Worm (Caenorhabditis elegans) whole organism, L1 larva: ENCODE measurements around the gene islo-1.

Experiments used
- F16B12.6 ChIP-seq: fragments of 150-350 bp; optimal IDR thresholded peaks from 2 replicates; lab custom pipeline; 2014; ENCODE audit warnings: missing biosample characterization, missing genetic modification characterization
- Y116A8C.19 ChIP-seq: sonication (generic microtip); optimal IDR thresholded peaks from 2 replicates; lab custom pipeline; 2016; ENCODE audit warnings: missing compliant biosample characterization, missing genetic modification characterization, borderline replicate concordance
- aha-1 ChIP-seq: fragments of 150-350 bp; optimal IDR thresholded peaks from 2 replicates; lab custom pipeline; 2014; ENCODE audit warnings: missing biosample characterization, missing genetic modification characterization
- alr-1 ChIP-seq: fragments of 200-800 bp; sonication (Bioruptor generic); optimal IDR thresholded peaks from 2 replicates; lab custom pipeline; 2018; ENCODE audit warnings: borderline replicate concordance, mild to moderate bottlenecking, missing genetic modification characterization, missing compliant biosample characterization
- aly-2 ChIP-seq: fragments of 150-350 bp; optimal IDR thresholded peaks from 2 replicates; lab custom pipeline; 2014; ENCODE audit warnings: missing biosample characterization, missing genetic modification characterization
- ama-1 ChIP-seq: fragments of 150-350 bp; optimal IDR thresholded peaks from 2 replicates; lab custom pipeline; 2014
- blmp-1 ChIP-seq: fragments of 150-350 bp; optimal IDR thresholded peaks from 2 replicates; lab custom pipeline; 2014; ENCODE audit warnings: missing biosample characterization, missing genetic modification characterization
- ceh-8 ChIP-seq: fragments of 200-800 bp; sonication (Bioruptor generic); optimal IDR thresholded peaks from 2 replicates; lab custom pipeline; 2018; ENCODE audit warnings: mild to moderate bottlenecking, missing genetic modification characterization, moderate library complexity, missing compliant biosample characterization
- ceh-88 ChIP-seq: fragments of 200-800 bp; sonication (Bioruptor generic); IDR thresholded peaks from 2 replicates; pipeline ENCODE4 v1.3.6; 2022; ENCODE audit warnings: missing genetic modification characterization, missing compliant biosample characterization
- ceh-90 ChIP-seq: sonication (generic microtip); optimal IDR thresholded peaks from 2 replicates; lab custom pipeline; 2016; ENCODE audit warnings: missing genetic modification characterization, missing compliant biosample characterization
- ces-1 ChIP-seq: fragments of 150-350 bp; optimal IDR thresholded peaks from 2 replicates; lab custom pipeline; 2014; ENCODE audit warnings: missing biosample characterization, missing genetic modification reagents, missing genetic modification characterization
- dsc-1 ChIP-seq: sonication (generic microtip); optimal IDR thresholded peaks from 2 replicates; lab custom pipeline; 2016; ENCODE audit warnings: mild to moderate bottlenecking, missing genetic modification characterization, missing compliant biosample characterization
- efl-1 ChIP-seq, 4 experiments: fragments of 150-350 bp; optimal IDR thresholded peaks in 3 of 4; peaks in 1 of 4; 1 replicate in 1 of 4; 2 replicates in 3 of 4; lab custom pipeline; 2014; ENCODE audit warnings: missing biosample characterization in 2 of 4, missing genetic modification characterization in 2 of 4, missing genetic modification reagents in 2 of 4
- efl-3 ChIP-seq: fragments of 200-800 bp; sonication (Bioruptor generic); optimal IDR thresholded peaks from 2 replicates; lab custom pipeline; 2018; ENCODE audit warnings: mild to moderate bottlenecking, missing genetic modification characterization, missing compliant biosample characterization
- elt-3 ChIP-seq, 6 experiments: fragments of 150-350 bp in 1 of 6; sonication (generic microtip); optimal IDR thresholded peaks; 2 replicates each; lab custom pipeline; 2017 to 2018; ENCODE audit warnings: missing biosample characterization in 6 of 6, missing genetic modification characterization in 6 of 6, inconsistent platforms in 1 of 6
- fkh-10 ChIP-seq: sonication (generic microtip); optimal IDR thresholded peaks from 2 replicates; lab custom pipeline; 2017; ENCODE audit warnings: missing biosample characterization, missing genetic modification reagents, missing genetic modification characterization
- grh-1 ChIP-seq: fragments of 200-800 bp; sonication (Bioruptor generic); IDR thresholded peaks from 2 replicates; pipeline ENCODE4 v1.3.6; 2022; ENCODE audit warnings: missing genetic modification reagents, missing genetic modification characterization, missing compliant biosample characterization
- hlh-17 ChIP-seq: fragments of 200-800 bp; sonication (Bioruptor generic); optimal IDR thresholded peaks from 2 replicates; lab custom pipeline; 2018; ENCODE audit warnings: missing genetic modification characterization, mild to moderate bottlenecking, missing compliant biosample characterization, moderate library complexity, borderline replicate concordance
- hlh-4 ChIP-seq: sonication (generic microtip); optimal IDR thresholded peaks from 2 replicates; lab custom pipeline; 2016; ENCODE audit warnings: mild to moderate bottlenecking, missing genetic modification characterization, missing compliant biosample characterization
- irx-1 ChIP-seq: sonication (generic microtip); optimal IDR thresholded peaks from 2 replicates; lab custom pipeline; 2016; ENCODE audit warnings: missing genetic modification characterization, missing compliant biosample characterization
- isw-1 ChIP-seq: fragments of 200-800 bp; sonication (Bioruptor generic); IDR thresholded peaks from 2 replicates; pipeline ENCODE4 v1.3.6; 2022; ENCODE audit warnings: missing genetic modification characterization, missing compliant biosample characterization
- jun-1 ChIP-seq: fragments of 150-350 bp; optimal IDR thresholded peaks from 2 replicates; lab custom pipeline; 2014; ENCODE audit warnings: missing biosample characterization, missing genetic modification reagents, missing genetic modification characterization
- lin-14 ChIP-seq: fragments of 200-800 bp; sonication (Bioruptor generic); optimal IDR thresholded peaks from 2 replicates; lab custom pipeline; 2018; ENCODE audit warnings: mild to moderate bottlenecking, missing genetic modification characterization, moderate library complexity, missing compliant biosample characterization
- lin-15B ChIP-seq: fragments of 150-350 bp; sonication (generic microtip); optimal IDR thresholded peaks from 3 replicates; lab custom pipeline; 2014; ENCODE audit warnings: missing biosample characterization, missing genetic modification characterization
- lin-35 ChIP-seq, 2 experiments: fragments of 150-350 bp; optimal IDR thresholded peaks; 2 replicates each; lab custom pipeline; 2014; ENCODE audit warnings: missing biosample characterization in 2 of 2, missing genetic modification characterization in 2 of 2, missing genetic modification reagents in 2 of 2
- mab-9 ChIP-seq: fragments of 200-800 bp; sonication (Bioruptor generic); IDR thresholded peaks from 2 replicates; pipeline ENCODE4 v1.3.6; 2022; ENCODE audit warnings: missing genetic modification reagents, missing genetic modification characterization, missing compliant biosample characterization
- mep-1 ChIP-seq: fragments of 150-350 bp; optimal IDR thresholded peaks from 2 replicates; lab custom pipeline; 2014; ENCODE audit warnings: missing biosample characterization, missing genetic modification characterization
- nhr-11 ChIP-seq: fragments of 150-350 bp; optimal IDR thresholded peaks from 2 replicates; lab custom pipeline; 2014; ENCODE audit warnings: missing biosample characterization, missing genetic modification characterization
- nhr-20 ChIP-seq: sonication (generic microtip); optimal IDR thresholded peaks from 2 replicates; lab custom pipeline; 2016; ENCODE audit warnings: mild to moderate bottlenecking, missing genetic modification characterization, missing compliant biosample characterization
- nhr-237 ChIP-seq: fragments of 150-350 bp; optimal IDR thresholded peaks from 2 replicates; lab custom pipeline; 2014; ENCODE audit warnings: missing biosample characterization, missing genetic modification characterization
- nhr-28 ChIP-seq: fragments of 150-350 bp; optimal IDR thresholded peaks from 2 replicates; lab custom pipeline; 2014; ENCODE audit warnings: missing biosample characterization, missing genetic modification characterization
- nhr-71 ChIP-seq: sonication (generic microtip); optimal IDR thresholded peaks from 2 replicates; lab custom pipeline; 2016; ENCODE audit warnings: mild to moderate bottlenecking, missing genetic modification characterization, moderate library complexity, missing compliant biosample characterization
- nhr-76 ChIP-seq: sonication (generic microtip); optimal IDR thresholded peaks from 2 replicates; lab custom pipeline; 2017; ENCODE audit warnings: missing biosample characterization, missing genetic modification characterization
- nhr-84 ChIP-seq: sonication (generic microtip); optimal IDR thresholded peaks from 2 replicates; lab custom pipeline; 2017; ENCODE audit warnings: missing biosample characterization, missing genetic modification characterization
- nhr-85 ChIP-seq: sonication (generic microtip); peaks from one replicate; lab custom pipeline; 2016; ENCODE audit warnings: missing genetic modification characterization, inconsistent platforms, missing compliant biosample characterization
- nhr-90 ChIP-seq: sonication (generic microtip); optimal IDR thresholded peaks from 2 replicates; lab custom pipeline; 2016; ENCODE audit warnings: mild to moderate bottlenecking, missing genetic modification characterization, missing compliant biosample characterization; ENCODE audit not compliant: poor library complexity
- pag-3 ChIP-seq: sonication (generic microtip); optimal IDR thresholded peaks from 2 replicates; lab custom pipeline; 2017; ENCODE audit warnings: missing genetic modification characterization, mild to moderate bottlenecking, missing compliant biosample characterization, antibody characterized with exemption, borderline replicate concordance; ENCODE audit not compliant: insufficient read depth
- pqm-1 ChIP-seq: sonication (generic microtip); optimal IDR thresholded peaks from 3 replicates; lab custom pipeline; 2017; ENCODE audit warnings: missing biosample characterization, missing genetic modification characterization
- rnt-1 ChIP-seq: sonication (generic microtip); optimal IDR thresholded peaks from 2 replicates; lab custom pipeline; 2016; ENCODE audit warnings: mild to moderate bottlenecking, missing genetic modification characterization, moderate library complexity, missing compliant biosample characterization
- snu-23 ChIP-seq: sonication (generic microtip); optimal IDR thresholded peaks from 2 replicates; lab custom pipeline; 2016; ENCODE audit warnings: missing genetic modification characterization, missing compliant biosample characterization
- sox-4 ChIP-seq: sonication (generic microtip); optimal IDR thresholded peaks from 2 replicates; lab custom pipeline; 2016; ENCODE audit warnings: missing genetic modification characterization, missing compliant biosample characterization
- sptf-1 ChIP-seq: fragments of 150-350 bp; optimal IDR thresholded peaks from 2 replicates; lab custom pipeline; 2014; ENCODE audit warnings: missing biosample characterization, missing genetic modification characterization
- swsn-7 ChIP-seq: sonication (generic microtip); optimal IDR thresholded peaks from 2 replicates; lab custom pipeline; 2016; ENCODE audit warnings: missing genetic modification characterization, missing compliant biosample characterization
- tbx-2 ChIP-seq: sonication (generic microtip); optimal IDR thresholded peaks from 2 replicates; lab custom pipeline; 2016; ENCODE audit warnings: missing genetic modification characterization, missing compliant biosample characterization
- unc-130 ChIP-seq: fragments of 150-350 bp; optimal IDR thresholded peaks from 2 replicates; lab custom pipeline; 2017; ENCODE audit warnings: missing biosample characterization, missing genetic modification characterization, inconsistent platforms
- unc-86 ChIP-seq: sonication (generic microtip); optimal IDR thresholded peaks from 2 replicates; lab custom pipeline; 2016; ENCODE audit warnings: missing genetic modification characterization, missing compliant biosample characterization
- vab-15 ChIP-seq: sonication (generic microtip); optimal IDR thresholded peaks from 2 replicates; lab custom pipeline; 2017; ENCODE audit warnings: missing genotype, mild to moderate bottlenecking, missing genetic modification characterization, missing compliant biosample characterization
- xbp-1 ChIP-seq: sonication (generic microtip); optimal IDR thresholded peaks from 2 replicates; lab custom pipeline; 2016; ENCODE audit warnings: missing genetic modification characterization, missing compliant biosample characterization

islo-1 gene

DNA sequence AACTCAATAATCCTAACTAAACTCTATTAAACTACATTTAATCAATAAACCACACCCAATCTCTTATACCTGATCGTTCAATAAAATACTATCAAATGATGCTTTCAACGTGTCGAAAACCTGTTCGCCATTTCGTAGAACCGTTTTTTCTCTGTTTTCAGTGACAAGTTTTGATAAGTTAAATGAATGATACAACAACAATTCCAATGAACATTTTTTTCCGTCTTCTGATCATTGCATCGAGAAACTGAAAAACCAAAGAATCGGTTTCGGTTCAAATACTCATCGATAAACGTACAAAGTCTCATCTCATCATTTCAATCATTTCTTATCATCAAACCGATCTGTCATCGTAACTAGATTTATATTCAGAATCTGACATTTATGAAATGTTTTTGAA, 33.0 kb upstream of the islo-1 start:
- TF ChIP-seq irx-1 (tag; lab: Kevin White, UChicago) (no peak), lin-14 (peak; percentile 26), nhr-84 (tag; lab: Kevin White, UChicago) (no peak), nhr-85 (tag; lab: Kevin White, UChicago) (peak; percentile 86), hlh-4 (tag; lab: Kevin White, UChicago) (no peak), nhr-20 (peak; percentile 86), nhr-28 (tag; lab: Kevin White, UChicago) (no peak), nhr-71 (tag; lab: Kevin White, UChicago) (peak; percentile 43), lin-35 (GFP tag; optimal IDR thresholded peaks at IDR 0.05; lab: Kevin White, UChicago) (peak in 1 of 2 experiments; percentile 21), nhr-90 (tag; lab: Kevin White, UChicago) (peak; percentile 12), blmp-1 (tag; lab: Kevin White, UChicago) (peak; percentile 34), snu-23 (GFP tag; lab: Kevin White, UChicago) (peak; percentile 0), elt-3 (tag; optimal IDR thresholded peaks at IDR 0.05; lab: Kevin White, UChicago) (peak in 5 of 6 experiments; percentile 16 to 83 (median 64)), tbx-2 (peak; percentile 32)

DNA sequence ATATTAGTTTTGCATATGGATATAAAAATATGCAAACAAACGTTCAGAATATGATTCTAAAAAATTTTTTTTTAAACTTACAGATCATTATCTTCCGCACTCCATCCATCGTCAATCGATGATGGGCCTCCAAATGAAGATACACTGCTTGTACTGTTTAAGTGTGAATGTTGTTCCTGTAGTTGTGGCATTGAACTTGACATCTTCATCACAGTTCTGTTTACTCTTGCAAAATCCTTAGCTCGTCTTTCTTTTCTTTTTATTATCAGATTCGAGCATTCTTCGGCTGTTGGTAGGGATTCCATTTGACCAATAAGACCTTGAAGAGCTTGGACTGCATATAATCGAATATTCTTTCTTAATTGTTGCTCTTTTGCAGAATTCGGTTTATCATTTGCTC, 31.1 kb upstream of the islo-1 start:
- TF ChIP-seq pqm-1 (tag; lab: Kevin White, UChicago): no peak
- TF ChIP-seq nhr-20: no peak
- no peak for TF ChIP-seq mep-1 (tag; lab: Kevin White, UChicago)
- TF ChIP-seq efl-3 (GFP tag; lab: Kevin White, UChicago): no peak
- TF ChIP-seq ceh-88: no peak
- no peak for TF ChIP-seq unc-130
- TF ChIP-seq jun-1: no peak
- TF ChIP-seq alr-1 (tag; lab: Kevin White, UChicago): no peak
- TF ChIP-seq aha-1: no peak
- no peak for TF ChIP-seq xbp-1 (tag; lab: Kevin White, UChicago)
- no peak for TF ChIP-seq ces-1 (GFP tag; lab: Kevin White, UChicago)
- no peak for TF ChIP-seq swsn-7

DNA sequence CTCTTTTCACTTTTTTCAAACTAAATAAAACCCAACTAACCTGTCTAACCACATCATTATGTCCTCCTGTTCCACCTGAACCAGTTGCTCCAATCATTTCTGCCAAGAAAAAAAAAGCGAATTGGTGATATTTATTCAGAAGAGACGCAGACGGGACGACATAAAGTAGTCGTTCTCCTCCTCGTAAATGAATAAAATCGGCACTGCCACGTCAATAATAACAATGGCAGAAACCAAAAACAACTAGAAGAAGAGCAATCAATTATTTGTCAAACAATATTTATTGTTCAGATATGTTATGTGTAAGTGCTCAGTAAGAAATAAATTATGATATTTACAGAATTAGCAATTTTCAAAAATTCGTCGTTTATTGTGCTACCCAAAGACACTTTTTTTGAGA, 28.7 kb upstream of the islo-1 start, which contains the start of gene rabs-5:
Gene rabs-5 (minus strand): TSS at position 101 of the 400 bp plus-strand sequence.
- TF ChIP-seq swsn-7 (no peak), nhr-76 (tag; lab: Kevin White, UChicago) (no peak), sptf-1 (no peak), lin-35 (GFP tag; optimal IDR thresholded peaks at IDR 0.05; lab: Kevin White, UChicago) (no peak), vab-15 (tag; lab: Kevin White, UChicago) (no peak), aha-1 (no peak), hlh-17 (GFP tag; lab: Kevin White, UChicago) (no peak), blmp-1 (tag; lab: Kevin White, UChicago) (no peak), mep-1 (tag; lab: Kevin White, UChicago) (no peak), nhr-28 (tag; lab: Kevin White, UChicago) (no peak), dsc-1 (no peak), ceh-88 (no peak), ceh-90 (no peak), efl-1 (optimal IDR thresholded peaks at IDR 0.05; lab: Kevin White, UChicago) (no peak), efl-1 (GFP tag; optimal IDR thresholded peaks at IDR 0.05 in 1 of 2; lab: Kevin White, UChicago) (no peak), fkh-10 (GFP tag; lab: Kevin White, UChicago) (no peak), hlh-4 (tag; lab: Kevin White, UChicago) (no peak), Y116A8C.19 (tag; lab: Kevin White, UChicago) (no peak)

DNA sequence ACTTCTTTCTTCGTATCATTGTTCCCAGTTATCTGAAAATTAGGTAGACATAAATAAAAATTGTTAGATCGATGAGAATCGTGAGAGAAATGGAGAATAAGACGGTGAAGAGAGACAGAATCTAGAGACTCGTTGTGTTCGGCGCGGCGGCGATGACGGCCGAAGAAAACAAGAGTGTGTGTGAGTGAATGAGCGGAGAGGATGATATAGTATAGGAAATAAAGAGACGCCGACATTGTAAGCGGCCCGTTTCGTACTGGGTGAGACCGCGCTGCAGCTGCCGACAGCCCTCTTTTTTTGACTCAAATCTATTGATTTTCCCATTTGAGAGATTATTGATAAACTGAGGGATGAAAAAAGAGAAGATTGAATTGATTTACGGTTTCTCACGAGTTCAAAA, 24.0 kb upstream of the islo-1 start, which contains the start of gene Y42H9AR.4:
Gene Y42H9AR.4 (minus strand): TSS at position 32 of the 400 bp plus-strand sequence.
- TF ChIP-seq nhr-84 (tag; lab: Kevin White, UChicago) (no peak), aly-2 (no peak), rnt-1 (tag; lab: Kevin White, UChicago) (peak; percentile 43), unc-86 (tag; lab: Kevin White, UChicago) (no peak), lin-15B (tag; lab: Kevin White, UChicago) (no peak), sox-4 (tag; lab: Kevin White, UChicago) (no peak), Y116A8C.19 (tag; lab: Kevin White, UChicago) (no peak), grh-1 (no peak), mab-9 (GFP tag; lab: Robert Waterston, UW) (no peak), lin-35 (GFP tag; optimal IDR thresholded peaks at IDR 0.05; lab: Kevin White, UChicago) (peak in 1 of 2 experiments; percentile 8), irx-1 (tag; lab: Kevin White, UChicago) (no peak), ceh-8 (GFP tag; lab: Kevin White, UChicago) (no peak), nhr-237 (tag; lab: Kevin White, UChicago) (no peak), pag-3 (tag; lab: Kevin White, UChicago) (no peak), isw-1 (no peak), ama-1 (no peak), mep-1 (tag; lab: Kevin White, UChicago) (peak; percentile 35), nhr-11 (peak; percentile 16), F16B12.6 (tag; lab: Kevin White, UChicago) (peak; percentile 36)
